Worm (Caenorhabditis elegans): Measurements from ENCODE around the gene T01C8.3.

ce11 chrX:16808526-16808925 is 25.5 kb upstream of the T01C8.3 start:
- TF ChIP-seq W03F9.2 (tag; optimal IDR thresholded peaks at IDR 0.05): no peak
- TF ChIP-seq him-1 (tag; optimal IDR thresholded peaks at IDR 0.05): no peak
- no peak for TF ChIP-seq dao-5 (tag; optimal IDR thresholded peaks at IDR 0.05)

All from whole organism, L4/young adult.